Fruit fly (Drosophila melanogaster) whole organism, embryonic: ENCODE measurements around the gene pnr.

ENCODE experiments used
- BtbVII ChIP-seq: fragments of 200-800 bp; sonication (Bioruptor generic); optimal IDR thresholded peaks from 3 replicates; lab custom pipeline; 2017; ENCODE audit warnings: missing biosample characterization, mild to moderate bottlenecking, missing genetic modification characterization
- CG10274 ChIP-seq: fragments of 200-800 bp; sonication (Bioruptor generic); optimal IDR thresholded peaks from 3 replicates; lab custom pipeline; 2017; ENCODE audit warnings: missing biosample characterization, mild to moderate bottlenecking, missing genetic modification characterization
- CG10543 ChIP-seq: fragments of 200-800 bp; sonication (Bioruptor generic); optimal IDR thresholded peaks from 3 replicates; lab custom pipeline; 2017; ENCODE audit warnings: missing biosample characterization, mild to moderate bottlenecking, missing genetic modification characterization, moderate library complexity
- CG12155 ChIP-seq: fragments of 200-800 bp; sonication (Bioruptor generic); optimal IDR thresholded peaks from 3 replicates; lab custom pipeline; 2016; ENCODE audit warnings: missing biosample characterization, missing genetic modification characterization
- CG14014 ChIP-seq: fragments of 200-800 bp; sonication (Bioruptor generic); IDR thresholded peaks from 2 replicates; pipeline ENCODE4 v1.3.6; 2022; ENCODE audit warnings: missing biosample characterization, missing genetic modification characterization
- CG1832 ChIP-seq: fragments of 200-800 bp; sonication (Bioruptor generic); optimal IDR thresholded peaks from 2 replicates; lab custom pipeline; 2017; ENCODE audit warnings: missing biosample characterization, mild to moderate bottlenecking, missing genetic modification characterization, inconsistent platforms
- CG2120 ChIP-seq: fragments of 200-800 bp; sonication (Bioruptor generic); optimal IDR thresholded peaks from 3 replicates; lab custom pipeline; 2016; ENCODE audit warnings: missing biosample characterization, missing genetic modification characterization
- CG2199 ChIP-seq: fragments of 200-800 bp; sonication (Bioruptor generic); IDR thresholded peaks from 3 replicates; pipeline ENCODE4 v1.3.6; 2022; ENCODE audit warnings: missing biosample characterization, missing genetic modification characterization
- CG31441 ChIP-seq: fragments of 200-800 bp; sonication (Bioruptor generic); IDR thresholded peaks from 2 replicates; pipeline ENCODE4 v1.3.6; 2022; ENCODE audit warnings: missing biosample characterization, missing genetic modification characterization
- CG34376 ChIP-seq: fragments of 200-800 bp; sonication (Bioruptor generic); optimal IDR thresholded peaks from 2 replicates; lab custom pipeline; 2018; ENCODE audit warnings: missing biosample characterization, mild to moderate bottlenecking, missing genetic modification characterization
- CG4854 ChIP-seq: fragments of 200-800 bp; sonication (Bioruptor generic); optimal IDR thresholded peaks from 2 replicates; lab custom pipeline; 2016; ENCODE audit warnings: missing biosample characterization, missing genetic modification characterization, inconsistent platforms
- CG6791 ChIP-seq: fragments of 200-800 bp; sonication (Bioruptor generic); IDR thresholded peaks from 3 replicates; pipeline ENCODE4 v1.3.6; 2022; ENCODE audit warnings: missing biosample characterization, missing genetic modification characterization; ENCODE audit not compliant: partially characterized antibody
- CG8944 ChIP-seq: fragments of 200-800 bp; sonication (Bioruptor generic); optimal IDR thresholded peaks from 3 replicates; lab custom pipeline; 2016; ENCODE audit warnings: missing biosample characterization, missing genetic modification characterization
- CG9727 ChIP-seq: fragments of 200-800 bp; sonication (Bioruptor generic); optimal IDR thresholded peaks from 3 replicates; lab custom pipeline; 2017; ENCODE audit warnings: missing biosample characterization, mild to moderate bottlenecking, missing genetic modification characterization
- Dad ChIP-seq: fragments of 200-800 bp; sonication (Bioruptor generic); optimal IDR thresholded peaks from 3 replicates; lab custom pipeline; 2016; ENCODE audit warnings: missing biosample characterization, missing genetic modification characterization
- E2f1 ChIP-seq: fragments of 200-800 bp; sonication (Bioruptor generic); IDR thresholded peaks from 2 replicates; pipeline ENCODE4 v1.3.6; 2022; ENCODE audit warnings: missing biosample characterization, missing genetic modification characterization
- H15 ChIP-seq: fragments of 200-800 bp; sonication (Bioruptor generic); IDR thresholded peaks from 3 replicates; pipeline ENCODE4 v1.3.6; 2022; ENCODE audit warnings: missing biosample characterization, missing genetic modification characterization
- Hey ChIP-seq: fragments of 200-800 bp; sonication (Bioruptor generic); optimal IDR thresholded peaks from 3 replicates; lab custom pipeline; 2018; ENCODE audit warnings: missing biosample characterization, mild to moderate bottlenecking, missing genetic modification characterization
- HmgZ ChIP-seq: fragments of 200-800 bp; sonication (Bioruptor generic); optimal IDR thresholded peaks from 2 replicates; lab custom pipeline; 2018; ENCODE audit warnings: missing biosample characterization, mild to moderate bottlenecking, missing genetic modification characterization
- Med ChIP-seq: fragments of 200-800 bp; sonication (Bioruptor generic); peaks from one replicate; lab custom pipeline; 2016; ENCODE audit warnings: missing biosample characterization, missing genetic modification characterization, mild to moderate bottlenecking, inconsistent platforms, moderate library complexity
- Meics ChIP-seq: fragments of 200-800 bp; sonication (Bioruptor generic); optimal IDR thresholded peaks from 2 replicates; lab custom pipeline; 2017; ENCODE audit warnings: missing biosample characterization, mild to moderate bottlenecking, missing genetic modification characterization
- Nf-YC ChIP-seq: fragments of 200-800 bp; optimal IDR thresholded peaks from 3 replicates; lab custom pipeline; 2019; ENCODE audit warnings: missing biosample characterization, mild to moderate bottlenecking, missing genetic modification characterization, moderate library complexity
- Side ChIP-seq: fragments of 200-800 bp; sonication (Bioruptor generic); optimal IDR thresholded peaks from 2 replicates; lab custom pipeline; 2016; ENCODE audit warnings: missing biosample characterization, missing genetic modification characterization
- Sox100B ChIP-seq: fragments of 200-800 bp; sonication (Bioruptor generic); optimal IDR thresholded peaks from 3 replicates; lab custom pipeline; 2018; ENCODE audit warnings: missing biosample characterization, mild to moderate bottlenecking, missing genetic modification characterization
- Ssrp ChIP-seq: fragments of 200-800 bp; sonication (Bioruptor generic); optimal IDR thresholded peaks from 2 replicates; lab custom pipeline; 2018; ENCODE audit warnings: missing biosample characterization, mild to moderate bottlenecking, missing genetic modification characterization, moderate library complexity
- TFAM ChIP-seq: fragments of 200-800 bp; sonication (Bioruptor generic); optimal IDR thresholded peaks from 2 replicates; lab custom pipeline; 2017; ENCODE audit warnings: missing biosample characterization, missing genetic modification characterization, inconsistent platforms
- YL-1 ChIP-seq: fragments of 200-800 bp; sonication (Bioruptor generic); optimal IDR thresholded peaks from 3 replicates; lab custom pipeline; 2017; ENCODE audit warnings: missing biosample characterization, mild to moderate bottlenecking, missing genetic modification characterization
- bab2 ChIP-seq: fragments of 200-800 bp; sonication (Bioruptor generic); optimal IDR thresholded peaks from 2 replicates; lab custom pipeline; 2016; ENCODE audit warnings: missing biosample characterization, missing genetic modification characterization
- cato ChIP-seq: fragments of 200-800 bp; sonication (Bioruptor generic); optimal IDR thresholded peaks from 2 replicates; lab custom pipeline; 2016; ENCODE audit warnings: missing biosample characterization, missing genetic modification characterization, borderline replicate concordance
- cg ChIP-seq: fragments of 200-800 bp; sonication (Bioruptor generic); optimal IDR thresholded peaks from 3 replicates; lab custom pipeline; 2019; ENCODE audit warnings: missing biosample characterization, mild to moderate bottlenecking, missing genetic modification characterization, moderate library complexity
- chinmo ChIP-seq: fragments of 200-800 bp; sonication (Bioruptor generic); IDR thresholded peaks from 4 replicates; pipeline ENCODE4 v1.3.6; 2022; ENCODE audit warnings: missing biosample characterization, missing genetic modification characterization; ENCODE audit not compliant: partially characterized antibody
- ci ChIP-seq: fragments of 200-800 bp; sonication (Bioruptor generic); IDR thresholded peaks from 3 replicates; pipeline ENCODE4 v1.3.6; 2022; ENCODE audit warnings: missing biosample characterization, missing genetic modification characterization
- crol ChIP-seq: fragments of 200-800 bp; sonication (Bioruptor generic); IDR thresholded peaks from 2 replicates; pipeline ENCODE4 v1.3.6; 2022; ENCODE audit warnings: missing biosample characterization, missing genetic modification characterization
- crp ChIP-seq, 2 experiments: fragments of 200-800 bp; sonication (Bioruptor generic); optimal IDR thresholded peaks; 2 replicates in 1 of 2; 3 replicates in 1 of 2; lab custom pipeline; 2017; ENCODE audit warnings: missing biosample characterization in 2 of 2, missing genetic modification characterization in 2 of 2, mild to moderate bottlenecking in 1 of 2, moderate library complexity in 1 of 2
- dpn ChIP-seq, 2 experiments: fragments of 200-800 bp; sonication (Bioruptor generic); optimal IDR thresholded peaks; 3 replicates each; lab custom pipeline; 2016; ENCODE audit warnings: missing biosample characterization in 2 of 2, missing genetic modification characterization in 2 of 2
- emc ChIP-seq: fragments of 200-800 bp; sonication (Bioruptor generic); optimal IDR thresholded peaks from 2 replicates; lab custom pipeline; 2016; ENCODE audit warnings: missing biosample characterization, missing genetic modification characterization
- exex ChIP-seq: fragments of 200-800 bp; sonication (Bioruptor generic); optimal IDR thresholded peaks from 4 replicates; lab custom pipeline; 2018; ENCODE audit warnings: missing biosample characterization, mild to moderate bottlenecking, missing genetic modification characterization, moderate library complexity
- gcm2 ChIP-seq: fragments of 200-800 bp; sonication (Bioruptor generic); optimal IDR thresholded peaks from 2 replicates; lab custom pipeline; 2016; ENCODE audit warnings: missing biosample characterization, missing genetic modification characterization
- grn ChIP-seq: fragments of 200-800 bp; sonication (Bioruptor generic); optimal IDR thresholded peaks from 3 replicates; lab custom pipeline; 2017; ENCODE audit warnings: missing biosample characterization, missing genetic modification characterization
- ham ChIP-seq: fragments of 200-800 bp; sonication (Bioruptor generic); IDR thresholded peaks from 2 replicates; pipeline ENCODE4 v1.3.6; 2022; ENCODE audit warnings: missing biosample characterization, missing genetic modification characterization
- lola ChIP-seq, 3 experiments: fragments of >200 bp in 2 of 3; fragments of 200-800 bp in 1 of 3; sonication (Bioruptor generic) in 1 of 3; optimal IDR thresholded peaks; 2 replicates each; lab custom pipeline; 2017 to 2019; ENCODE audit warnings: missing biosample characterization in 3 of 3, missing genetic modification characterization in 3 of 3, mild to moderate bottlenecking in 1 of 3, moderate library complexity in 1 of 3
- nau ChIP-seq: fragments of 200-800 bp; sonication (Bioruptor generic); optimal IDR thresholded peaks from 3 replicates; lab custom pipeline; 2017; ENCODE audit warnings: missing biosample characterization, mild to moderate bottlenecking, missing genetic modification characterization, missing genetic modification reagents
- p53 ChIP-seq: fragments of 200-800 bp; sonication (Bioruptor generic); optimal IDR thresholded peaks from 2 replicates; lab custom pipeline; 2016; ENCODE audit warnings: missing biosample characterization, missing genetic modification characterization
- pfk ChIP-seq: fragments of 200-800 bp; sonication (Bioruptor generic); optimal IDR thresholded peaks from 2 replicates; lab custom pipeline; 2018; ENCODE audit warnings: missing biosample characterization, mild to moderate bottlenecking, missing genetic modification characterization, moderate library complexity
- sd ChIP-seq: fragments of 200-800 bp; sonication (Bioruptor generic); optimal IDR thresholded peaks from 3 replicates; lab custom pipeline; 2018; ENCODE audit warnings: missing biosample characterization, mild to moderate bottlenecking, missing genetic modification characterization, moderate library complexity
- so ChIP-seq: fragments of 200-800 bp; sonication (Bioruptor generic); IDR thresholded peaks from 3 replicates; pipeline ENCODE4 v1.3.6; 2022; ENCODE audit warnings: missing biosample characterization, missing genetic modification characterization
- sug ChIP-seq: fragments of 200-800 bp; optimal IDR thresholded peaks from 2 replicates; lab custom pipeline; 2019; ENCODE audit warnings: missing biosample characterization, mild to moderate bottlenecking, missing genetic modification characterization, moderate library complexity
- tx ChIP-seq: fragments of 200-800 bp; sonication (Bioruptor generic); optimal IDR thresholded peaks from 2 replicates; lab custom pipeline; 2016; ENCODE audit warnings: missing biosample characterization, missing genetic modification characterization
- vnd ChIP-seq: fragments of 200-800 bp; sonication (Bioruptor generic); IDR thresholded peaks from 3 replicates; pipeline ENCODE4 v1.3.6; 2022; ENCODE audit warnings: missing biosample characterization, missing genetic modification characterization; ENCODE audit not compliant: partially characterized antibody
- yki ChIP-seq: fragments of >200 bp; optimal IDR thresholded peaks from 3 replicates; lab custom pipeline; 2018
- zf30C ChIP-seq: fragments of 200-800 bp; sonication (Bioruptor generic); optimal IDR thresholded peaks from 3 replicates; lab custom pipeline; 2018; ENCODE audit warnings: missing biosample characterization, mild to moderate bottlenecking, missing genetic modification characterization

The pnr gene

DNA sequence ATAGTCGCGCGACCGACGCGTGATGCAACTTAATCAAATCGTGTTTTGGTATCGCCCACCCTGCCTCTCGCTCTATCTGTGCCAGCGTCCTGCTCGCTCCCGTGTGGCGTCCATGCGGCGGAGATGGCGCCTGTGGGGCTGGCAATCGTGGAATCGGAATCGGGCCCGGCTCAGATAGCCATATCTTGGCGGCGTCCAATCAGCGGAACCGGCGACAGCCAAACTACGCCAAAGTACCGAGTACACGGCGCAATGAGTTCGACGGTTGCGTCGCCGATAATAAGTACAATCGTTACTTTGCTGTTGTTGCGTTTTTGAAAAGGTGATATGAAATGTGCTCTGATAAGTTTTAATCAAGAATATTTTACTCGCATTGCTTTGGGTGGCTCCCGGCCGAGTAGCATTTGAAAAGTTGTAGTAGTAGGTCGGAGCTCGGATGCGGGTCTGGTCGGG lies 40.1 kb upstream of the pnr start, which contains the start of gene srp (continued):
- no peak for TF ChIP-seq Sox100B (GFP tag; lab: Kevin White, UChicago)
- no peak for TF ChIP-seq pfk
- peak; percentile 91 for TF ChIP-seq sug (tag; lab: Kevin White, UChicago)
- no peak for TF ChIP-seq CG9727 (GFP tag; lab: Kevin White, UChicago)
- peak; percentile 7 for TF ChIP-seq HmgZ
- no peak for TF ChIP-seq gcm2
- peak; percentile 13; the same call in 1 of the 2 replicates for TF ChIP-seq crol (GFP tag; lab: Robert Waterston, UW)
- TF ChIP-seq BtbVII (GFP tag; lab: Kevin White, UChicago): no peak
- TF ChIP-seq dpn (GFP tag; optimal IDR thresholded peaks at IDR 0.05; lab: Kevin White, UChicago): no peak
- TF ChIP-seq CG10274: no peak
- TF ChIP-seq bab2: no peak
- no peak for TF ChIP-seq cg (GFP tag; lab: Kevin White, UChicago)
- TF ChIP-seq lola (GFP tag; optimal IDR thresholded peaks at IDR 0.05; lab: Kevin White, UChicago): no peak
- peak; percentile 88 for TF ChIP-seq CG34376 (GFP tag; lab: Kevin White, UChicago)
- 0 out of 3 replicates have a peak, but pooled peaks have one; percentile 43 for TF ChIP-seq ci
- peak; percentile 49 for TF ChIP-seq CG12155 (GFP tag; lab: Kevin White, UChicago)
- no peak for TF ChIP-seq ham
- TF ChIP-seq CG8944 (GFP tag; lab: Kevin White, UChicago): no peak
- TF ChIP-seq chinmo: 0 out of 4 replicates have a peak, but pooled peaks have one; percentile 42
- TF ChIP-seq Meics: no peak
- TF ChIP-seq YL-1: no peak
- TF ChIP-seq p53 (GFP tag; lab: Kevin White, UChicago): no peak
- TF ChIP-seq nau (GFP tag; lab: Kevin White, UChicago): no peak
- TF ChIP-seq grn (GFP tag; lab: Kevin White, UChicago): peak; percentile 96
- peak; percentile 80 for TF ChIP-seq CG10543 (GFP tag; lab: Kevin White, UChicago)
- TF ChIP-seq Nf-YC (tag; lab: Kevin White, UChicago): peak; percentile 90
- TF ChIP-seq Hey (tag; lab: Kevin White, UChicago): peak; percentile 9
- peak; percentile 55 for TF ChIP-seq CG1832 (GFP tag; lab: Kevin White, UChicago)
- no peak for TF ChIP-seq CG31441 (GFP tag; lab: Robert Waterston, UW)
- no peak for TF ChIP-seq TFAM (GFP tag; lab: Kevin White, UChicago)
- no peak for TF ChIP-seq zf30C (GFP tag; lab: Kevin White, UChicago)
- no peak for TF ChIP-seq CG4854 (GFP tag; lab: Kevin White, UChicago)
- no peak for TF ChIP-seq yki
- TF ChIP-seq CG2199 (GFP tag; lab: Robert Waterston, UW): 0 out of 3 replicates have a peak, but pooled peaks have one; percentile 21
- TF ChIP-seq cato (GFP tag; lab: Kevin White, UChicago): no peak
- TF ChIP-seq CG6791 (GFP tag; lab: Robert Waterston, UW): no peak
- TF ChIP-seq Ssrp (tag; lab: Kevin White, UChicago): no peak
- peak; percentile 49 for TF ChIP-seq sd
- no peak for TF ChIP-seq H15 (GFP tag; lab: Robert Waterston, UW)
- no peak for TF ChIP-seq Dad (GFP tag; lab: Kevin White, UChicago)
- TF ChIP-seq emc (GFP tag; lab: Kevin White, UChicago): no peak
- TF ChIP-seq crp (GFP tag; optimal IDR thresholded peaks at IDR 0.05; lab: Kevin White, UChicago): no peak
- TF ChIP-seq Side (GFP tag; lab: Kevin White, UChicago): no peak
- no peak for TF ChIP-seq E2f1
- TF ChIP-seq vnd (GFP tag; lab: Robert Waterston, UW): no peak
- no peak for TF ChIP-seq so (GFP tag; lab: Robert Waterston, UW)
- TF ChIP-seq exex: peak; percentile 90
- 0 out of 2 replicates have a peak, but pooled peaks have one; percentile 10 for TF ChIP-seq CG14014 (GFP tag; lab: Robert Waterston, UW)
- no peak for TF ChIP-seq tx
- no peak for TF ChIP-seq CG2120 (GFP tag; lab: Kevin White, UChicago)
- peak; percentile 94 for TF ChIP-seq Med (GFP tag; lab: Kevin White, UChicago)
